Fruit fly (Drosophila melanogaster) whole organism, prepupa: ENCODE measurements around the gene Snapin.

Source experiments
- CG11294 ChIP-seq: fragments of 200-800 bp; sonication (Bioruptor generic); IDR thresholded peaks from 2 replicates; pipeline ENCODE4 v1.3.6; 2022; ENCODE audit warnings: missing biosample characterization, missing genetic modification characterization
- CG11902 ChIP-seq: fragments of 200-800 bp; sonication (Bioruptor generic); optimal IDR thresholded peaks from 3 replicates; lab custom pipeline; 2016; ENCODE audit warnings: missing biosample characterization, missing genetic modification characterization
- CG1621 ChIP-seq: fragments of 200-800 bp; sonication (Bioruptor generic); optimal IDR thresholded peaks from 3 replicates; lab custom pipeline; 2018; ENCODE audit warnings: missing biosample characterization, mild to moderate bottlenecking, missing genetic modification characterization
- CG3032 ChIP-seq: fragments of 200-800 bp; optimal IDR thresholded peaks from 2 replicates; lab custom pipeline; 2019; ENCODE audit warnings: missing biosample characterization, mild to moderate bottlenecking, missing genetic modification characterization, moderate library complexity
- CG32006 ChIP-seq: fragments of 200-800 bp; sonication (Bioruptor generic); optimal IDR thresholded peaks from 3 replicates; lab custom pipeline; 2017; ENCODE audit warnings: missing biosample characterization, mild to moderate bottlenecking, missing genetic modification characterization
- CG6163 ChIP-seq: fragments of 200-800 bp; sonication (Bioruptor generic); IDR thresholded peaks from 3 replicates; pipeline ENCODE4 v1.3.6; 2022; ENCODE audit warnings: missing biosample characterization, missing genetic modification characterization
- CG6276 ChIP-seq: fragments of 200-800 bp; sonication (Bioruptor generic); optimal IDR thresholded peaks from 2 replicates; lab custom pipeline; 2017; ENCODE audit warnings: missing biosample characterization, mild to moderate bottlenecking, missing genetic modification characterization
- CG6808 ChIP-seq: fragments of 200-800 bp; sonication (Bioruptor generic); optimal IDR thresholded peaks from 3 replicates; lab custom pipeline; 2017; ENCODE audit warnings: missing biosample characterization, missing genetic modification characterization, mild to moderate bottlenecking, moderate library complexity, missing genetic modification reagents
- CG7368 ChIP-seq: fragments of 200-800 bp; sonication (Bioruptor generic); optimal IDR thresholded peaks from 3 replicates; lab custom pipeline; 2016; ENCODE audit warnings: missing biosample characterization, missing genetic modification characterization
- CG8119 ChIP-seq: fragments of 200-800 bp; sonication (Bioruptor generic); IDR thresholded peaks from 3 replicates; pipeline ENCODE4 v1.3.6; 2022; ENCODE audit warnings: missing biosample characterization, missing genetic modification characterization
- CG8632 ChIP-seq: fragments of 200-800 bp; sonication (Bioruptor generic); optimal IDR thresholded peaks from 3 replicates; lab custom pipeline; 2016; ENCODE audit warnings: missing biosample characterization, missing genetic modification characterization
- CG9139 ChIP-seq: fragments of 200-800 bp; sonication (Bioruptor generic); optimal IDR thresholded peaks from 3 replicates; lab custom pipeline; 2017; ENCODE audit warnings: missing biosample characterization, mild to moderate bottlenecking, missing genetic modification characterization
- Eip78C ChIP-seq: fragments of 200-800 bp; sonication (Bioruptor generic); peaks from one replicate; lab custom pipeline; 2016; ENCODE audit warnings: missing biosample characterization, missing genetic modification characterization
- Ets21C ChIP-seq: fragments of 200-800 bp; sonication (Bioruptor generic); optimal IDR thresholded peaks from 3 replicates; lab custom pipeline; 2016; ENCODE audit warnings: missing biosample characterization, missing genetic modification characterization
- Hr4 ChIP-seq: fragments of 200-800 bp; sonication (Bioruptor generic); optimal IDR thresholded peaks from 3 replicates; lab custom pipeline; 2016; ENCODE audit warnings: missing biosample characterization, missing genetic modification characterization
- Lpt ChIP-seq: fragments of 200-800 bp; sonication (Bioruptor generic); optimal IDR thresholded peaks from 3 replicates; lab custom pipeline; 2016; ENCODE audit warnings: missing biosample characterization, missing genetic modification characterization
- Smox ChIP-seq: fragments of 200-800 bp; sonication (Bioruptor generic); optimal IDR thresholded peaks from 3 replicates; lab custom pipeline; 2016; ENCODE audit warnings: missing biosample characterization, missing genetic modification characterization
- Sox102F ChIP-seq: fragments of 200-800 bp; sonication (Bioruptor generic); optimal IDR thresholded peaks from 2 replicates; lab custom pipeline; 2016; ENCODE audit warnings: missing biosample characterization, mild to moderate bottlenecking, missing genetic modification characterization
- achi ChIP-seq: fragments of 200-800 bp; sonication (Bioruptor generic); optimal IDR thresholded peaks from 3 replicates; lab custom pipeline; 2016; ENCODE audit warnings: missing biosample characterization, missing genetic modification characterization
- cyc ChIP-seq: fragments of 200-800 bp; sonication (Bioruptor generic); optimal IDR thresholded peaks from 3 replicates; lab custom pipeline; 2016; ENCODE audit warnings: missing biosample characterization, missing genetic modification characterization
- dac ChIP-seq: fragments of 200-800 bp; sonication (Bioruptor generic); optimal IDR thresholded peaks from 2 replicates; lab custom pipeline; 2017; ENCODE audit warnings: missing biosample characterization, mild to moderate bottlenecking, missing genetic modification characterization
- dsx ChIP-seq: fragments of 200-800 bp; optimal IDR thresholded peaks from 3 replicates; lab custom pipeline; 2019; ENCODE audit warnings: missing biosample characterization, mild to moderate bottlenecking, missing genetic modification characterization, moderate library complexity; ENCODE audit not compliant: poor library complexity, severe bottlenecking
- eg ChIP-seq: fragments of 200-800 bp; sonication (Bioruptor generic); IDR thresholded peaks from 3 replicates; pipeline ENCODE4 v1.3.6; 2022; ENCODE audit warnings: missing biosample characterization, missing genetic modification characterization
- esn ChIP-seq: fragments of 200-800 bp; sonication (Bioruptor generic); optimal IDR thresholded peaks from 2 replicates; lab custom pipeline; 2016; ENCODE audit warnings: missing biosample characterization, mild to moderate bottlenecking, missing genetic modification characterization, moderate library complexity
- fkh ChIP-seq: fragments of 200-800 bp; sonication (Bioruptor generic); optimal IDR thresholded peaks from 3 replicates; lab custom pipeline; 2017; ENCODE audit warnings: missing biosample characterization, mild to moderate bottlenecking, missing genetic modification characterization, moderate library complexity
- lz ChIP-seq: fragments of 200-800 bp; sonication (Bioruptor generic); optimal IDR thresholded peaks from 3 replicates; lab custom pipeline; 2016; ENCODE audit warnings: missing biosample characterization, missing genetic modification characterization
- net ChIP-seq: fragments of 200-800 bp; sonication (Bioruptor generic); optimal IDR thresholded peaks from 3 replicates; lab custom pipeline; 2016; ENCODE audit warnings: missing biosample characterization, missing genetic modification characterization
- salr ChIP-seq, 2 experiments: fragments of 200-800 bp; sonication (Bioruptor generic); optimal IDR thresholded peaks; 3 replicates each; lab custom pipeline; 2016 to 2018; ENCODE audit warnings: missing biosample characterization in 2 of 2, missing genetic modification characterization in 2 of 2, mild to moderate bottlenecking in 1 of 2
- ss ChIP-seq, 2 experiments: fragments of 200-800 bp; sonication (Bioruptor generic); optimal IDR thresholded peaks; 2 replicates in 1 of 2; 3 replicates in 1 of 2; lab custom pipeline; 2017 to 2018; ENCODE audit warnings: mild to moderate bottlenecking in 2 of 2, missing biosample characterization in 2 of 2, missing genetic modification characterization in 2 of 2, moderate library complexity in 1 of 2
- svp ChIP-seq: fragments of 200-800 bp; sonication (Bioruptor generic); peaks from one replicate; lab custom pipeline; 2016; ENCODE audit warnings: missing biosample characterization, missing genetic modification characterization

The Snapin gene

dm6 chr2L:2728577-2728976, 30.9 kb downstream of the Snapin start:
- TF ChIP-seq CG8632 (GFP tag; lab: Kevin White, UChicago) (no peak), CG3032 (tag; lab: Kevin White, UChicago) (no peak), net (GFP tag; lab: Kevin White, UChicago) (no peak), Eip78C (GFP tag; lab: Kevin White, UChicago) (peak; percentile 6), Smox (GFP tag; lab: Kevin White, UChicago) (no peak), CG32006 (GFP tag; lab: Kevin White, UChicago) (peak; percentile 37), Hr4 (GFP tag; lab: Kevin White, UChicago) (peak; percentile 41), CG6808 (no peak), CG6276 (GFP tag; lab: Kevin White, UChicago) (no peak), dac (GFP tag; lab: Kevin White, UChicago) (no peak), cyc (GFP tag; lab: Kevin White, UChicago) (no peak), lz (GFP tag; lab: Kevin White, UChicago) (no peak), svp (peak; percentile 23), CG1621 (no peak)

- TF ChIP-seq ss (GFP tag; optimal IDR thresholded peaks at IDR 0.05; lab: Kevin White, UChicago) (peak; percentile 46 to 71), CG11294 (GFP tag; lab: Robert Waterston, UW) (no peak), CG1621 (no peak), CG9139 (GFP tag; lab: Kevin White, UChicago) (peak; percentile 17), CG11902 (GFP tag; lab: Kevin White, UChicago) (no peak), Eip78C (GFP tag; lab: Kevin White, UChicago) (peak; percentile 21), CG6163 (peak; percentile 64; the same call in 2 of the 3 replicates), eg (GFP tag; lab: Robert Waterston, UW) (peak; percentile 46; the same call in 1 of the 3 replicates), salr (GFP tag; optimal IDR thresholded peaks at IDR 0.05; lab: Kevin White, UChicago) (no peak), CG8119 (GFP tag; lab: Robert Waterston, UW) (peak; percentile 39; the same call in 1 of the 3 replicates)
These were observed 31.7 kb downstream of the Snapin start for dm6 chr2L:2727812-2728211.

- TF ChIP-seq Eip78C (GFP tag; lab: Kevin White, UChicago) (peak; percentile 14), CG6276 (GFP tag; lab: Kevin White, UChicago) (no peak), svp (no peak), CG8119 (GFP tag; lab: Robert Waterston, UW) (no peak)
These were observed 32.1 kb downstream of the Snapin start for dm6 chr2L:2727364-2727763.

dm6 chr2L:2725374-2725773, 34.1 kb downstream of the Snapin start, which contains the start of gene CG31689:
Gene CG31689 (plus strand): TSS chr2L:2725674.
- TF ChIP-seq CG6276 (GFP tag; lab: Kevin White, UChicago) (no peak), achi (GFP tag; lab: Kevin White, UChicago) (no peak), CG6163 (no peak), CG32006 (GFP tag; lab: Kevin White, UChicago) (no peak), Sox102F (GFP tag; lab: Kevin White, UChicago) (no peak), CG11902 (GFP tag; lab: Kevin White, UChicago) (no peak), CG6808 (no peak), lz (GFP tag; lab: Kevin White, UChicago) (no peak), ss (GFP tag; optimal IDR thresholded peaks at IDR 0.05; lab: Kevin White, UChicago) (no peak), esn (GFP tag; lab: Kevin White, UChicago) (no peak), CG3032 (tag; lab: Kevin White, UChicago) (no peak), CG7368 (GFP tag; lab: Kevin White, UChicago) (no peak), CG8119 (GFP tag; lab: Robert Waterston, UW) (no peak), Lpt (GFP tag; lab: Kevin White, UChicago) (no peak), Ets21C (GFP tag; lab: Kevin White, UChicago) (no peak), fkh (GFP tag; lab: Kevin White, UChicago) (no peak)

DNA sequence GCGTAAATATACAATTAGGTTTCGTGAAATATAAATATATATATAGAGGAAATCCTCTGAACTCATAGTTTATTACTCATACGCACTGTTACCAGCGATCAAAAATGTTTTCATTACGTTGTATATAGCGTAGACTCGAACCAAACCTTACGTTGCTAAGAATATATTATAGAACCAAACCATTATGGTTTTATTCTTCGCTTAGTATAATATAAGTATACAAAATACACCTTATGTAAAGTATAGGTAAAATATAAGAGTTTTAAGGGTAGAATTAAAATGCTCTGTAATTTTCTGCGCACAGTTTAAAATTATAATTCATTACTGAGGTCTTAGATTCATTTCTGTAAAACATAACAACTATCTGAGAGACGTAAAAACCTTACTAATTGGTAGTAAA, 35.0 kb downstream of the Snapin start:
- no peak for TF ChIP-seq eg (GFP tag; lab: Robert Waterston, UW)
- TF ChIP-seq dsx (GFP tag; lab: Kevin White, UChicago) = peak; percentile 13
